Fruit fly (Drosophila melanogaster) whole organism, pupa: ENCODE results near the gene Vta1.

Source experiments
- CG12605 ChIP-seq: fragments of 200-800 bp; sonication (Bioruptor generic); IDR thresholded peaks from 2 replicates; pipeline ENCODE4 v1.3.6; 2022; ENCODE audit warnings: missing biosample characterization, missing genetic modification characterization
- CG17806 ChIP-seq: fragments of 200-800 bp; sonication (Bioruptor generic); optimal IDR thresholded peaks from 2 replicates; lab custom pipeline; 2018; ENCODE audit warnings: missing biosample characterization, mild to moderate bottlenecking, missing genetic modification characterization, moderate library complexity
- CG9948 ChIP-seq: fragments of 200-800 bp; sonication (Bioruptor generic); optimal IDR thresholded peaks from 2 replicates; lab custom pipeline; 2018; ENCODE audit warnings: missing biosample characterization, mild to moderate bottlenecking, missing genetic modification characterization, moderate library complexity
- Pif1B ChIP-seq: fragments of 200-800 bp; sonication (Bioruptor generic); optimal IDR thresholded peaks from 3 replicates; lab custom pipeline; 2016; ENCODE audit warnings: missing biosample characterization, missing genetic modification characterization
- Snoo ChIP-seq: fragments of 200-800 bp; sonication (Bioruptor generic); optimal IDR thresholded peaks from 3 replicates; lab custom pipeline; 2017; ENCODE audit warnings: missing biosample characterization, mild to moderate bottlenecking, missing genetic modification characterization, inconsistent platforms
- rn ChIP-seq: fragments of 200-800 bp; sonication (Bioruptor generic); IDR thresholded peaks from 2 replicates; pipeline ENCODE4 v1.3.6; 2022; ENCODE audit warnings: missing biosample characterization, missing genetic modification characterization

- no peak for TF ChIP-seq rn (GFP tag; lab: Robert Waterston, UW)
- TF ChIP-seq Snoo (tag; lab: Kevin White, UChicago): no peak
- no peak for TF ChIP-seq Pif1B
- TF ChIP-seq CG12605 (GFP tag; lab: Robert Waterston, UW): no peak
- no peak for TF ChIP-seq CG9948 (tag; lab: Kevin White, UChicago)
- no peak for TF ChIP-seq CG17806 (tag; lab: Kevin White, UChicago)
Measured at dm6 chr3L:1667423-1667822, 14.7 kb upstream of the Vta1 start.
